Worm (Caenorhabditis elegans) whole organism, L3 larva: ENCODE results near the gene pot-1.

Experiments used
- nhr-237 ChIP-seq: fragments of 150-350 bp; optimal IDR thresholded peaks from 2 replicates; lab custom pipeline; 2014; ENCODE audit warnings: missing biosample characterization, missing genetic modification characterization
- pha-4 ChIP-seq: fragments of 150-350 bp; optimal IDR thresholded peaks from 2 replicates; lab custom pipeline; 2014; ENCODE audit warnings: missing biosample characterization, missing genetic modification reagents, missing genetic modification characterization
- snpc-4 ChIP-seq: fragments of 150-350 bp; optimal IDR thresholded peaks from 2 replicates; lab custom pipeline; 2014; ENCODE audit warnings: missing biosample characterization, missing genetic modification characterization

ce11 chrIII:7161055-7161454 lies 27.6 kb upstream of the pot-1 start, which contains the start of gene rnp-7:
- TF ChIP-seq pha-4 (tag; lab: Kevin White, UChicago) (no peak), snpc-4 (tag; lab: Kevin White, UChicago) (no peak), nhr-237 (no peak)
